Fruit fly (Drosophila melanogaster) whole organism, prepupa: ENCODE measurements around the gene CG15336.
A peak's percentile ranks its signal among the peaks of the same experiment; 100 is the strongest.

Source experiments
- Blimp-1 ChIP-seq: fragments of 200-800 bp; sonication (Bioruptor generic); optimal IDR thresholded peaks from 3 replicates; lab custom pipeline; 2017; ENCODE audit warnings: missing biosample characterization, missing genetic modification characterization, mild to moderate bottlenecking, moderate library complexity, missing genetic modification reagents
- CG10631 ChIP-seq: fragments of 200-800 bp; sonication (Bioruptor generic); optimal IDR thresholded peaks from 2 replicates; lab custom pipeline; 2016; ENCODE audit warnings: missing biosample characterization, missing genetic modification characterization
- CG10669 ChIP-seq: fragments of 200-800 bp; sonication (Bioruptor generic); optimal IDR thresholded peaks from 3 replicates; lab custom pipeline; 2018; ENCODE audit warnings: missing biosample characterization, mild to moderate bottlenecking, missing genetic modification characterization, moderate library complexity
- CG11294 ChIP-seq: fragments of 200-800 bp; sonication (Bioruptor generic); IDR thresholded peaks from 2 replicates; pipeline ENCODE4 v1.3.6; 2022; ENCODE audit warnings: missing biosample characterization, missing genetic modification characterization
- CG11762 ChIP-seq: fragments of 200-800 bp; sonication (Bioruptor generic); optimal IDR thresholded peaks from 3 replicates; lab custom pipeline; 2016; ENCODE audit warnings: missing biosample characterization, missing genetic modification characterization; ENCODE audit not compliant: insufficient read depth
- CG11902 ChIP-seq: fragments of 200-800 bp; sonication (Bioruptor generic); optimal IDR thresholded peaks from 3 replicates; lab custom pipeline; 2016; ENCODE audit warnings: missing biosample characterization, missing genetic modification characterization
- CG15336 ChIP-seq: fragments of 200-800 bp; sonication (Bioruptor generic); IDR thresholded peaks from 2 replicates; pipeline ENCODE4 v1.3.6; 2022; ENCODE audit warnings: missing biosample characterization, missing genetic modification characterization
- CG1621 ChIP-seq: fragments of 200-800 bp; sonication (Bioruptor generic); optimal IDR thresholded peaks from 3 replicates; lab custom pipeline; 2018; ENCODE audit warnings: missing biosample characterization, mild to moderate bottlenecking, missing genetic modification characterization
- CG3032 ChIP-seq: fragments of 200-800 bp; optimal IDR thresholded peaks from 2 replicates; lab custom pipeline; 2019; ENCODE audit warnings: missing biosample characterization, mild to moderate bottlenecking, missing genetic modification characterization, moderate library complexity
- CG31627 ChIP-seq: fragments of 200-800 bp; sonication (Bioruptor generic); optimal IDR thresholded peaks from 3 replicates; lab custom pipeline; 2016; ENCODE audit warnings: missing biosample characterization, missing genetic modification characterization
- CG32006 ChIP-seq: fragments of 200-800 bp; sonication (Bioruptor generic); optimal IDR thresholded peaks from 3 replicates; lab custom pipeline; 2017; ENCODE audit warnings: missing biosample characterization, mild to moderate bottlenecking, missing genetic modification characterization
- CG34406 ChIP-seq: fragments of 200-800 bp; sonication (Bioruptor generic); optimal IDR thresholded peaks from 3 replicates; lab custom pipeline; 2016; ENCODE audit warnings: missing biosample characterization, missing genetic modification characterization
- CG3919 ChIP-seq: fragments of 200-800 bp; sonication (Bioruptor generic); optimal IDR thresholded peaks from 3 replicates; lab custom pipeline; 2016; ENCODE audit warnings: missing biosample characterization, missing genetic modification characterization
- CG4318 ChIP-seq: fragments of 200-800 bp; sonication (Bioruptor generic); optimal IDR thresholded peaks from 3 replicates; lab custom pipeline; 2017; ENCODE audit warnings: missing biosample characterization, mild to moderate bottlenecking, missing genetic modification characterization
- CG6792 ChIP-seq: fragments of 200-800 bp; sonication (Bioruptor generic); optimal IDR thresholded peaks from 3 replicates; lab custom pipeline; 2016; ENCODE audit warnings: missing biosample characterization, missing genetic modification characterization
- CG6808 ChIP-seq: fragments of 200-800 bp; sonication (Bioruptor generic); optimal IDR thresholded peaks from 3 replicates; lab custom pipeline; 2017; ENCODE audit warnings: missing biosample characterization, missing genetic modification characterization, mild to moderate bottlenecking, moderate library complexity, missing genetic modification reagents
- CG6854 ChIP-seq: fragments of 200-800 bp; sonication (Bioruptor generic); optimal IDR thresholded peaks from 2 replicates; lab custom pipeline; 2017; ENCODE audit warnings: missing biosample characterization, mild to moderate bottlenecking, missing genetic modification characterization
- CG7368 ChIP-seq: fragments of 200-800 bp; sonication (Bioruptor generic); optimal IDR thresholded peaks from 3 replicates; lab custom pipeline; 2016; ENCODE audit warnings: missing biosample characterization, missing genetic modification characterization
- CG8319 ChIP-seq: fragments of 200-800 bp; sonication (Bioruptor generic); optimal IDR thresholded peaks from 3 replicates; lab custom pipeline; 2016; ENCODE audit warnings: missing biosample characterization, missing genetic modification characterization
- CG8632 ChIP-seq: fragments of 200-800 bp; sonication (Bioruptor generic); optimal IDR thresholded peaks from 3 replicates; lab custom pipeline; 2016; ENCODE audit warnings: missing biosample characterization, missing genetic modification characterization
- CG9139 ChIP-seq: fragments of 200-800 bp; sonication (Bioruptor generic); optimal IDR thresholded peaks from 3 replicates; lab custom pipeline; 2017; ENCODE audit warnings: missing biosample characterization, mild to moderate bottlenecking, missing genetic modification characterization
- Eip78C ChIP-seq: fragments of 200-800 bp; sonication (Bioruptor generic); peaks from one replicate; lab custom pipeline; 2016; ENCODE audit warnings: missing biosample characterization, missing genetic modification characterization
- Eip93F ChIP-seq: fragments of 200-800 bp; sonication (Bioruptor generic); optimal IDR thresholded peaks from 2 replicates; lab custom pipeline; 2016; ENCODE audit warnings: missing biosample characterization, mild to moderate bottlenecking, missing genetic modification characterization
- Ets96B ChIP-seq: fragments of 200-800 bp; optimal IDR thresholded peaks from 2 replicates; lab custom pipeline; 2019; ENCODE audit warnings: missing biosample characterization, mild to moderate bottlenecking, missing genetic modification characterization, moderate library complexity
- Gug ChIP-seq: fragments of 200-800 bp; sonication (Bioruptor generic); IDR thresholded peaks from 2 replicates; pipeline ENCODE4 v1.3.6; 2022; ENCODE audit warnings: missing biosample characterization, missing genetic modification characterization
- Hr38 ChIP-seq: sonication (Bioruptor generic); optimal IDR thresholded peaks from 2 replicates; lab custom pipeline; 2016; ENCODE audit warnings: missing biosample characterization, missing genetic modification characterization
- Hr39 ChIP-seq: fragments of 200-800 bp; sonication (Bioruptor generic); optimal IDR thresholded peaks from 2 replicates; lab custom pipeline; 2016; ENCODE audit warnings: missing biosample characterization, missing genetic modification characterization
- Hr4 ChIP-seq: fragments of 200-800 bp; sonication (Bioruptor generic); optimal IDR thresholded peaks from 3 replicates; lab custom pipeline; 2016; ENCODE audit warnings: missing biosample characterization, missing genetic modification characterization
- Lpt ChIP-seq: fragments of 200-800 bp; sonication (Bioruptor generic); optimal IDR thresholded peaks from 3 replicates; lab custom pipeline; 2016; ENCODE audit warnings: missing biosample characterization, missing genetic modification characterization
- Met ChIP-seq: fragments of 200-800 bp; sonication (Bioruptor generic); optimal IDR thresholded peaks from 3 replicates; lab custom pipeline; 2016; ENCODE audit warnings: missing biosample characterization, missing genetic modification characterization
- OdsH ChIP-seq: fragments of 200-800 bp; sonication (Bioruptor generic); optimal IDR thresholded peaks from 3 replicates; lab custom pipeline; 2016; ENCODE audit warnings: missing biosample characterization, missing genetic modification characterization
- Smox ChIP-seq: fragments of 200-800 bp; sonication (Bioruptor generic); optimal IDR thresholded peaks from 3 replicates; lab custom pipeline; 2016; ENCODE audit warnings: missing biosample characterization, missing genetic modification characterization
- Sox102F ChIP-seq: fragments of 200-800 bp; sonication (Bioruptor generic); optimal IDR thresholded peaks from 2 replicates; lab custom pipeline; 2016; ENCODE audit warnings: missing biosample characterization, mild to moderate bottlenecking, missing genetic modification characterization
- Sox14 ChIP-seq: fragments of 200-800 bp; sonication (Bioruptor generic); optimal IDR thresholded peaks from 3 replicates; lab custom pipeline; 2016; ENCODE audit warnings: missing biosample characterization, missing genetic modification characterization
- achi ChIP-seq: fragments of 200-800 bp; sonication (Bioruptor generic); optimal IDR thresholded peaks from 3 replicates; lab custom pipeline; 2016; ENCODE audit warnings: missing biosample characterization, missing genetic modification characterization
- cyc ChIP-seq: fragments of 200-800 bp; sonication (Bioruptor generic); optimal IDR thresholded peaks from 3 replicates; lab custom pipeline; 2016; ENCODE audit warnings: missing biosample characterization, missing genetic modification characterization
- dac ChIP-seq: fragments of 200-800 bp; sonication (Bioruptor generic); optimal IDR thresholded peaks from 2 replicates; lab custom pipeline; 2017; ENCODE audit warnings: missing biosample characterization, mild to moderate bottlenecking, missing genetic modification characterization
- eg ChIP-seq: fragments of 200-800 bp; sonication (Bioruptor generic); IDR thresholded peaks from 3 replicates; pipeline ENCODE4 v1.3.6; 2022; ENCODE audit warnings: missing biosample characterization, missing genetic modification characterization
- esn ChIP-seq: fragments of 200-800 bp; sonication (Bioruptor generic); optimal IDR thresholded peaks from 2 replicates; lab custom pipeline; 2016; ENCODE audit warnings: missing biosample characterization, mild to moderate bottlenecking, missing genetic modification characterization, moderate library complexity
- fd59A ChIP-seq: fragments of 200-800 bp; sonication (Bioruptor generic); optimal IDR thresholded peaks from 2 replicates; lab custom pipeline; 2017; ENCODE audit warnings: missing biosample characterization, mild to moderate bottlenecking, missing genetic modification characterization, missing genetic modification reagents
- fd85E ChIP-seq: fragments of 200-800 bp; sonication (Bioruptor generic); optimal IDR thresholded peaks from 3 replicates; lab custom pipeline; 2016; ENCODE audit warnings: missing biosample characterization, missing genetic modification characterization
- fkh ChIP-seq: fragments of 200-800 bp; sonication (Bioruptor generic); optimal IDR thresholded peaks from 3 replicates; lab custom pipeline; 2017; ENCODE audit warnings: missing biosample characterization, mild to moderate bottlenecking, missing genetic modification characterization, moderate library complexity
- lz ChIP-seq: fragments of 200-800 bp; sonication (Bioruptor generic); optimal IDR thresholded peaks from 3 replicates; lab custom pipeline; 2016; ENCODE audit warnings: missing biosample characterization, missing genetic modification characterization
- net ChIP-seq: fragments of 200-800 bp; sonication (Bioruptor generic); optimal IDR thresholded peaks from 3 replicates; lab custom pipeline; 2016; ENCODE audit warnings: missing biosample characterization, missing genetic modification characterization
- pdm3 ChIP-seq: fragments of 200-800 bp; sonication (Bioruptor generic); optimal IDR thresholded peaks from 3 replicates; lab custom pipeline; 2016; ENCODE audit warnings: missing biosample characterization, missing genetic modification characterization
- salr ChIP-seq, 2 experiments: fragments of 200-800 bp; sonication (Bioruptor generic); optimal IDR thresholded peaks; 3 replicates each; lab custom pipeline; 2016 to 2018; ENCODE audit warnings: missing biosample characterization in 2 of 2, missing genetic modification characterization in 2 of 2, mild to moderate bottlenecking in 1 of 2
- spab ChIP-seq: fragments of 200-800 bp; sonication (Bioruptor generic); optimal IDR thresholded peaks from 2 replicates; lab custom pipeline; 2017; ENCODE audit warnings: missing biosample characterization, mild to moderate bottlenecking, missing genetic modification characterization, missing genetic modification reagents
- ss ChIP-seq, 2 experiments: fragments of 200-800 bp; sonication (Bioruptor generic); optimal IDR thresholded peaks; 2 replicates in 1 of 2; 3 replicates in 1 of 2; lab custom pipeline; 2017 to 2018; ENCODE audit warnings: mild to moderate bottlenecking in 2 of 2, missing biosample characterization in 2 of 2, missing genetic modification characterization in 2 of 2, moderate library complexity in 1 of 2
- svp ChIP-seq: fragments of 200-800 bp; sonication (Bioruptor generic); peaks from one replicate; lab custom pipeline; 2016; ENCODE audit warnings: missing biosample characterization, missing genetic modification characterization
- topi ChIP-seq: fragments of 200-800 bp; sonication (Bioruptor generic); optimal IDR thresholded peaks from 3 replicates; lab custom pipeline; 2016; ENCODE audit warnings: missing biosample characterization, missing genetic modification characterization
- vri ChIP-seq: fragments of 200-800 bp; sonication (Bioruptor generic); optimal IDR thresholded peaks from 3 replicates; lab custom pipeline; 2016; ENCODE audit warnings: missing biosample characterization, mild to moderate bottlenecking, missing genetic modification characterization

CG15336 gene

DNA sequence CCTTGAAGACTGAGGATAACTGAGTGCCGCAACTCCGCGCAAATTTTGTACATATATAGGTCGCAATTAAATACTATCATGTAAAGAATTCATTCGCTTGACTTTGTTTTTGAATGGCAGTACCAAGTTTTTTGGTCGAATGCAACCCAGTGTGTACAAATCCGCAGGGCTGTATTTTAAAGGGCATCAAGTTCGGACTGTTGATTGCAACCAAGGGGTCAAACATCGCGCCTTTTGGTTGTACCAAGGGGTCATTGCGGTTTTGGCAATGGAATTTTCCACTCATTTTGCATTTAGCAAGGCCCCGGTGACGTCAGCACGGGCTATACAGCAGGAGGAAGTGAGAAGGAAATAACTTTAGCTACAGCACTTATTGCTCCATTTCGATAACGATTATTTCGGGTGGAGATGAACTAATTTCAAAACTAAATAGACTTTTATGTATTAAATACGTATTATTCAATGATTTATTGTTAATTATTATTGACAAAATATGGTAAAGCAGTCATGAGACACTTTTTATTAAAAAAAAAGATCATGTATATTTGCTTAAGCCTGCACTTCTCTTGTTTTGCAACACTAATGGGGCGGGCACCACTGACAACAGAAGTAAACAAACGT lies 15.9 kb upstream of the CG15336 start, which contains the start of gene CG10958:
Gene CG10958, plus strand, starts transcription at position 593 of the 621 bp plus-strand sequence.
- TF ChIP-seq CG34406: peak; percentile 60
- TF ChIP-seq CG7368 (GFP tag; lab: Kevin White, UChicago): no peak
- peak; percentile 48 for TF ChIP-seq eg
- peak; percentile 68 for TF ChIP-seq OdsH (GFP tag; lab: Kevin White, UChicago)
- TF ChIP-seq Lpt (GFP tag; lab: Kevin White, UChicago): peak; percentile 6
- TF ChIP-seq Smox (GFP tag; lab: Kevin White, UChicago): no peak
- TF ChIP-seq net: peak; percentile 36
- no peak for TF ChIP-seq salr (GFP tag; optimal IDR thresholded peaks at IDR 0.05; lab: Kevin White, UChicago)
- TF ChIP-seq fd59A (GFP tag; lab: Kevin White, UChicago): no peak
- peak; percentile 52; the same call in 1 of the 2 replicates for TF ChIP-seq CG15336 (GFP tag; lab: Robert Waterston, UW)
- TF ChIP-seq CG31627 (GFP tag; lab: Kevin White, UChicago): peak; percentile 35
- TF ChIP-seq Hr38 (GFP tag; lab: Kevin White, UChicago): no peak
- TF ChIP-seq Hr39 (GFP tag; lab: Kevin White, UChicago): peak; percentile 28
- TF ChIP-seq topi (GFP tag; lab: Kevin White, UChicago): peak; percentile 65
- TF ChIP-seq CG10669 (GFP tag; lab: Kevin White, UChicago): no peak
- peak; percentile 60 for TF ChIP-seq CG6792 (GFP tag; lab: Kevin White, UChicago)
- 0 out of 2 replicates have a peak, but pooled peaks have one; percentile 12 for TF ChIP-seq Gug (GFP tag; lab: Robert Waterston, UW)
- TF ChIP-seq CG8319 (GFP tag; lab: Kevin White, UChicago): peak; percentile 34
- peak; percentile 43 for TF ChIP-seq cyc (GFP tag; lab: Kevin White, UChicago)
- TF ChIP-seq CG32006 (GFP tag; lab: Kevin White, UChicago): no peak
- no peak for TF ChIP-seq ss (GFP tag; optimal IDR thresholded peaks at IDR 0.05; lab: Kevin White, UChicago)
- TF ChIP-seq CG11294 (GFP tag; lab: Robert Waterston, UW): no peak; the same call in 1 of the 2 replicates
- TF ChIP-seq CG1621 (tag; lab: Kevin White, UChicago): no peak
- peak; percentile 72 for TF ChIP-seq esn
- no peak for TF ChIP-seq CG6808 (GFP tag; lab: Kevin White, UChicago)
- TF ChIP-seq vri (GFP tag; lab: Kevin White, UChicago): no peak
- TF ChIP-seq Eip78C (GFP tag; lab: Kevin White, UChicago): peak; percentile 81
- peak; percentile 39 for TF ChIP-seq Hr4
- TF ChIP-seq CG10631 (GFP tag; lab: Kevin White, UChicago): peak; percentile 69
- peak; percentile 24 for TF ChIP-seq CG3032 (tag; lab: Kevin White, UChicago)
- no peak for TF ChIP-seq Blimp-1 (GFP tag; lab: Kevin White, UChicago)
- peak; percentile 52 for TF ChIP-seq CG8632 (GFP tag; lab: Kevin White, UChicago)
- peak; percentile 61 for TF ChIP-seq lz (GFP tag; lab: Kevin White, UChicago)
- no peak for TF ChIP-seq CG4318
- peak; percentile 57 for TF ChIP-seq Eip93F (GFP tag; lab: Kevin White, UChicago)
- peak; percentile 48 for TF ChIP-seq Sox14
- no peak for TF ChIP-seq Sox102F (GFP tag; lab: Kevin White, UChicago)
- no peak for TF ChIP-seq CG11762 (GFP tag; lab: Kevin White, UChicago)
- peak; percentile 34 for TF ChIP-seq CG11902 (GFP tag; lab: Kevin White, UChicago)
- peak; percentile 85 for TF ChIP-seq svp (GFP tag; lab: Kevin White, UChicago)
- TF ChIP-seq Met (GFP tag; lab: Kevin White, UChicago): no peak
- TF ChIP-seq CG6854: peak; percentile 34
- TF ChIP-seq CG3919 (GFP tag; lab: Kevin White, UChicago): peak; percentile 73
- peak; percentile 74 for TF ChIP-seq achi (GFP tag; lab: Kevin White, UChicago)
- no peak for TF ChIP-seq dac
- peak; percentile 42 for TF ChIP-seq Ets96B
- TF ChIP-seq pdm3 (GFP tag; lab: Kevin White, UChicago): peak; percentile 75
- TF ChIP-seq spab (GFP tag; lab: Kevin White, UChicago): no peak
- TF ChIP-seq fkh (GFP tag; lab: Kevin White, UChicago): peak; percentile 90
- peak; percentile 25 for TF ChIP-seq fd85E (GFP tag; lab: Kevin White, UChicago)
- no peak for TF ChIP-seq CG9139 (GFP tag; lab: Kevin White, UChicago)
